Fruit fly (Drosophila melanogaster): ENCODE results near the gene Invadolysin.

DNA sequence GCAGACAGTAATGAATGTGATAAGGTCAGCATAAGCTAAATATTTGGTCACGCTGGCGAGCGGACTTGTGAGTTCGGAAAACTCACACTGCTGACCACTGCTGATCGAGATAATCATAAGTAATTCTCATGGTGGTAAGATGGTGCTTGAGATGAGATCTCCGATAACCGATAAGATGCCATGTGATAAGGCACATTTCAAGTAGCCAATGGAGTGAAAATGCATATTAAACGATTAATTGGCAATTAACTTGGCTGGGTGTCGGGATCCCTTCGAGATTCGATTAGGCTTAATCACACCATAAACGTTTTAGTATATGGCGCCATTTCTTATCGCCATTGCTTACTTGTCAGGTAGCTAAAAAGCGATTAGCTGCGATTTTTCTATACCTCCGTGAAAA, 30.7 kb upstream of the Invadolysin start:
- TF ChIP-seq CG8478 (optimal IDR thresholded peaks at IDR 0.05) (no peak), CTCF (optimal IDR thresholded peaks at IDR 0.05) (no peak)
